Fruit fly (Drosophila melanogaster) whole organism: ENCODE data around the gene CG17598.

Experiments used
- CG8478 ChIP-seq: fragments of >200 bp; optimal IDR thresholded peaks from 2 replicates; lab custom pipeline; 2018; ENCODE audit warnings: inconsistent platforms
- Dll ChIP-seq: fragments of >200 bp; optimal IDR thresholded peaks from 2 replicates; lab custom pipeline; 2017

- TF ChIP-seq CG8478 (lab: Kevin White, UChicago), result no peak
- TF ChIP-seq Dll (lab: Kevin White, UChicago), result no peak
These were observed 4.5 kb upstream of the CG17598 start for dm6 chrX:22544660-22545059.
